Fruit fly (Drosophila melanogaster): ENCODE data around the gene CG44836.

DNA sequence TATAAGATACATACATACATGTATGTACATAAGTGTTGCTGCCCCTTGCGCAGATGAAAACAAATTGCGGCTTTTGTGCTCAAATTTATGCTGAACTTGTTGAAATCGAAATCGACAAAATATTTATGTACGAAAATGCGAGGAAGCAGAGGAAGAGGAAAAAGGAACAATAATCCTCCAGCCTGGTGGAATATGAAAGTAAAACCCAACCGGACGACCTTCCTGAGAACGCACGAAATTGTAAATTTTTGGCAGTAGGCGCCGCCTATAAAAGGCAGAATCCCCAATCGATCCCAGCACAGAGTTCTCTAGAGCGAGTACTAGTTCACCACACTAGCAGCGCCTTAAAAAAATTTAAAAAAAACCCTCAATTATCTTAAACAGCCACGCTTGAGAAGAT, 35.5 kb downstream of the CG44836 start, which contains the start of gene Cpr72Eb:
- TF ChIP-seq CG8478 (optimal IDR thresholded peaks at IDR 0.05) = no peak
- TF ChIP-seq CTCF (optimal IDR thresholded peaks at IDR 0.05) = no peak
